Worm (Caenorhabditis elegans): ENCODE data around the gene C05D9.4.
A peak's percentile ranks its signal among the peaks of the same experiment; 100 is the strongest.

Gene C05D9.4

ce11 chrX:1096808-1097207 is 11.1 kb upstream of the C05D9.4 start, which contains the start of the genes pigx-1 and rme-6:
TSS of gene pigx-1 (minus strand) at chrX:1097013.
TSS of gene rme-6 (plus strand) at chrX:1097152.
- TF ChIP-seq him-1 (tag; optimal IDR thresholded peaks at IDR 0.05) (no peak), W03F9.2 (tag; optimal IDR thresholded peaks at IDR 0.05) (no peak), dao-5 (tag; optimal IDR thresholded peaks at IDR 0.05) (no peak)

- TF ChIP-seq him-1 (tag; optimal IDR thresholded peaks at IDR 0.05) (peak; percentile 15), dao-5 (tag; optimal IDR thresholded peaks at IDR 0.05) (no peak)
Measured at ce11 chrX:1103702-1104262, 4.1 kb upstream of the C05D9.4 start, which contains the start of gene ife-4. TSS of gene ife-4 (plus strand) at chrX:1104212.

ce11 chrX:1108874-1109273 is 1.0 kb downstream of the C05D9.4 start:
- TF ChIP-seq W03F9.2 (tag; optimal IDR thresholded peaks at IDR 0.05) (no peak), him-1 (tag; optimal IDR thresholded peaks at IDR 0.05) (no peak), dao-5 (tag; optimal IDR thresholded peaks at IDR 0.05) (no peak)

ce11 chrX:1110723-1111122 is 2.9 kb downstream of the C05D9.4 start:
- TF ChIP-seq W03F9.2 (tag; optimal IDR thresholded peaks at IDR 0.05) (no peak), him-1 (tag; optimal IDR thresholded peaks at IDR 0.05) (no peak), dao-5 (tag; optimal IDR thresholded peaks at IDR 0.05) (no peak)

- TF ChIP-seq dao-5 (tag; optimal IDR thresholded peaks at IDR 0.05) (no peak), him-1 (tag; optimal IDR thresholded peaks at IDR 0.05) (no peak), W03F9.2 (tag; optimal IDR thresholded peaks at IDR 0.05) (no peak)
Measured at ce11 chrX:1111603-1112002, 3.7 kb downstream of the C05D9.4 start, which contains the start of gene C05D9.3. TSS of gene C05D9.3 (plus strand) at chrX:1111903.

ce11 chrX:1115207-1115606 is 7.3 kb downstream of the C05D9.4 start:
- no peak for TF ChIP-seq dao-5 (tag; optimal IDR thresholded peaks at IDR 0.05)
- no peak for TF ChIP-seq W03F9.2 (tag; optimal IDR thresholded peaks at IDR 0.05)
- no peak for TF ChIP-seq him-1 (tag; optimal IDR thresholded peaks at IDR 0.05)

ce11 chrX:1117252-1117651 is 9.4 kb downstream of the C05D9.4 start:
- TF ChIP-seq dao-5 (tag; optimal IDR thresholded peaks at IDR 0.05) (no peak), W03F9.2 (tag; optimal IDR thresholded peaks at IDR 0.05) (no peak), him-1 (tag; optimal IDR thresholded peaks at IDR 0.05) (no peak)

ce11 chrX:1119305-1119704 is 11.4 kb downstream of the C05D9.4 start, which contains the start of gene C05D9.7:
TSS of gene C05D9.7 (minus strand) at chrX:1119405.
- TF ChIP-seq dao-5 (tag; optimal IDR thresholded peaks at IDR 0.05) (no peak), W03F9.2 (tag; optimal IDR thresholded peaks at IDR 0.05) (no peak), him-1 (tag; optimal IDR thresholded peaks at IDR 0.05) (no peak)

ce11 chrX:1120326-1120725 is 12.5 kb downstream of the C05D9.4 start:
- TF ChIP-seq W03F9.2 (tag; optimal IDR thresholded peaks at IDR 0.05) = no peak
- no peak for TF ChIP-seq him-1 (tag; optimal IDR thresholded peaks at IDR 0.05)
- TF ChIP-seq dao-5 (tag; optimal IDR thresholded peaks at IDR 0.05) = no peak

- TF ChIP-seq him-1 (tag; optimal IDR thresholded peaks at IDR 0.05) = no peak
- no peak for TF ChIP-seq W03F9.2 (tag; optimal IDR thresholded peaks at IDR 0.05)
- TF ChIP-seq dao-5 (tag; optimal IDR thresholded peaks at IDR 0.05) = no peak
Measured at ce11 chrX:1121575-1121974, 13.7 kb downstream of the C05D9.4 start.

ce11 chrX:1122198-1122597 is 14.3 kb downstream of the C05D9.4 start:
- TF ChIP-seq him-1 (tag; optimal IDR thresholded peaks at IDR 0.05) = no peak
- no peak for TF ChIP-seq dao-5 (tag; optimal IDR thresholded peaks at IDR 0.05)
- TF ChIP-seq W03F9.2 (tag; optimal IDR thresholded peaks at IDR 0.05) = no peak

ce11 chrX:1123471-1123870 is 15.6 kb downstream of the C05D9.4 start:
- TF ChIP-seq dao-5 (tag; optimal IDR thresholded peaks at IDR 0.05) (no peak), W03F9.2 (tag; optimal IDR thresholded peaks at IDR 0.05) (no peak), him-1 (tag; optimal IDR thresholded peaks at IDR 0.05) (no peak)

- TF ChIP-seq him-1 (tag; optimal IDR thresholded peaks at IDR 0.05) (no peak), W03F9.2 (tag; optimal IDR thresholded peaks at IDR 0.05) (no peak), dao-5 (tag; optimal IDR thresholded peaks at IDR 0.05) (no peak)
Measured at ce11 chrX:1124146-1124545, 16.3 kb downstream of the C05D9.4 start, which contains the start of gene C05D9.9. TSS of gene C05D9.9 (minus strand) at chrX:1124246.

- no peak for TF ChIP-seq him-1 (tag; optimal IDR thresholded peaks at IDR 0.05)
- no peak for TF ChIP-seq dao-5 (tag; optimal IDR thresholded peaks at IDR 0.05)
Measured at ce11 chrX:1125426-1125825, 17.6 kb downstream of the C05D9.4 start, which contains the start of gene lmp-2. TSS of gene lmp-2 (plus strand) at chrX:1125615.

ce11 chrX:1126207-1126606 is 18.3 kb downstream of the C05D9.4 start:
- no peak for TF ChIP-seq him-1 (tag; optimal IDR thresholded peaks at IDR 0.05)
- no peak for TF ChIP-seq W03F9.2 (tag; optimal IDR thresholded peaks at IDR 0.05)
- no peak for TF ChIP-seq dao-5 (tag; optimal IDR thresholded peaks at IDR 0.05)
